Fruit fly (Drosophila melanogaster): ENCODE results near the gene Ppcs.

The Ppcs gene

dm6 chr3R:19163972-19164819 is 16.5 kb upstream of the Ppcs start, which contains the start of gene sqz (continued):
- TF ChIP-seq Dfd (GFP tag; optimal IDR thresholded peaks at IDR 0.05) = no peak
- peak; percentile 37 for TF ChIP-seq h (GFP tag; optimal IDR thresholded peaks at IDR 0.05)

dm6 chr3R:19162135-19162616 is 14.5 kb upstream of the Ppcs start, which contains the start of the genes CG42359 and Nsun5:
CG42359 (minus strand) TSS chr3R:19162300.
Nsun5 (minus strand) TSS chr3R:19162300.
- peak; percentile 87 for TF ChIP-seq rgr (GFP tag; optimal IDR thresholded peaks at IDR 0.05)
- peak; percentile 74 for TF ChIP-seq dsf (GFP tag; optimal IDR thresholded peaks at IDR 0.05; ENCODE audit: borderline replicate concordance)
- TF ChIP-seq Jra (GFP tag; optimal IDR thresholded peaks at IDR 0.05) = peak; percentile 91
- peak; percentile 87 for TF ChIP-seq fru (GFP tag; optimal IDR thresholded peaks at IDR 0.05)
- TF ChIP-seq usp (GFP tag; optimal IDR thresholded peaks at IDR 0.05) = no peak
- peak; percentile 33 for TF ChIP-seq sage (GFP tag; optimal IDR thresholded peaks at IDR 0.05)
- peak; percentile 89 for TF ChIP-seq Hnf4 (GFP tag; optimal IDR thresholded peaks at IDR 0.05)
- no peak for TF ChIP-seq N (GFP tag; optimal IDR thresholded peaks at IDR 0.05)
- peak; percentile 77 for TF ChIP-seq OdsH (GFP tag; optimal IDR thresholded peaks at IDR 0.05)
- no peak for TF ChIP-seq Rel (GFP tag; optimal IDR thresholded peaks at IDR 0.05)
- TF ChIP-seq Rel (tag; optimal IDR thresholded peaks at IDR 0.05) = peak; percentile 92
- peak; percentile 94 for TF ChIP-seq tai (GFP tag; optimal IDR thresholded peaks at IDR 0.05)
- TF ChIP-seq woc (GFP tag; optimal IDR thresholded peaks at IDR 0.05) = peak; percentile 85
- peak; percentile 81 for TF ChIP-seq Sp1 (GFP tag; optimal IDR thresholded peaks at IDR 0.05)
- TF ChIP-seq Vsx2 (GFP tag; optimal IDR thresholded peaks at IDR 0.05; ENCODE audit: partially characterized antibody) = no peak
- TF ChIP-seq brk (GFP tag; optimal IDR thresholded peaks at IDR 0.05) = peak; percentile 80
- TF ChIP-seq h (GFP tag; optimal IDR thresholded peaks at IDR 0.05) = peak; percentile 90
- peak; percentile 86 for TF ChIP-seq br (GFP tag; optimal IDR thresholded peaks at IDR 0.05)
- peak; percentile 81 for TF ChIP-seq HLH106 (tag; optimal IDR thresholded peaks at IDR 0.05)
- TF ChIP-seq Mio (GFP tag; optimal IDR thresholded peaks at IDR 0.05) = no peak
- TF ChIP-seq Dfd (GFP tag; optimal IDR thresholded peaks at IDR 0.05) = no peak
- peak; percentile 21 to 91 for TF ChIP-seq foxo (GFP tag; optimal IDR thresholded peaks at IDR 0.05)
- TF ChIP-seq CG32264 (GFP tag; optimal IDR thresholded peaks at IDR 0.05) = peak; percentile 54
- TF ChIP-seq dmrt93B (GFP tag; optimal IDR thresholded peaks at IDR 0.05) = peak; percentile 65
- TF ChIP-seq Myc (optimal IDR thresholded peaks at IDR 0.05) = peak; percentile 41
- peak; percentile 60 for TF ChIP-seq Hr83 (GFP tag; optimal IDR thresholded peaks at IDR 0.05; ENCODE audit: poor library complexity, severe bottlenecking)
- no peak for TF ChIP-seq pan (optimal IDR thresholded peaks at IDR 0.05)
- peak; percentile 85 for TF ChIP-seq ey (GFP tag; optimal IDR thresholded peaks at IDR 0.05)
- no peak for TF ChIP-seq dl (GFP tag; optimal IDR thresholded peaks at IDR 0.05; ENCODE audit: insufficient read depth in 1 of 2, partially characterized antibody in 2 of 2)
- peak; percentile 77 for TF ChIP-seq CG9705 (GFP tag; optimal IDR thresholded peaks at IDR 0.05)
- no peak for TF ChIP-seq CrebA (GFP tag; optimal IDR thresholded peaks at IDR 0.05; ENCODE audit: borderline replicate concordance)
- TF ChIP-seq jim (GFP tag; optimal IDR thresholded peaks at IDR 0.05) = peak; percentile 35
- TF ChIP-seq lola (GFP tag; optimal IDR thresholded peaks at IDR 0.05) = no peak
- peak; percentile 15 for TF ChIP-seq GATAd (GFP tag; optimal IDR thresholded peaks at IDR 0.05)
- TF ChIP-seq Hr78 (GFP tag; optimal IDR thresholded peaks at IDR 0.05) = no peak
- no peak for TF ChIP-seq Dif (GFP tag; optimal IDR thresholded peaks at IDR 0.05; ENCODE audit: partially characterized antibody)
- TF ChIP-seq Abd-B (GFP tag; optimal IDR thresholded peaks at IDR 0.05) = no peak
- peak; percentile 84 for TF ChIP-seq sv (GFP tag; optimal IDR thresholded peaks at IDR 0.05)
- TF ChIP-seq psq (GFP tag; optimal IDR thresholded peaks at IDR 0.05) = peak; percentile 79

Measured in whole organism, wandering third instar larva.